Fruit fly (Drosophila melanogaster) whole organism, pupa: ENCODE data around the gene RpS4.

Experiments used
- CG12605 ChIP-seq: fragments of 200-800 bp; sonication (Bioruptor generic); IDR thresholded peaks from 2 replicates; pipeline ENCODE4 v1.3.6; 2022; ENCODE audit warnings: missing biosample characterization, missing genetic modification characterization
- CG13204 ChIP-seq: fragments of 200-800 bp; sonication (Bioruptor generic); optimal IDR thresholded peaks from 2 replicates; lab custom pipeline; 2018; ENCODE audit warnings: missing biosample characterization, mild to moderate bottlenecking, missing genetic modification characterization, moderate library complexity
- CG17806 ChIP-seq: fragments of 200-800 bp; sonication (Bioruptor generic); optimal IDR thresholded peaks from 2 replicates; lab custom pipeline; 2018; ENCODE audit warnings: missing biosample characterization, mild to moderate bottlenecking, missing genetic modification characterization, moderate library complexity
- CG8301 ChIP-seq: fragments of 200-800 bp; sonication (Bioruptor generic); optimal IDR thresholded peaks from 2 replicates; lab custom pipeline; 2018; ENCODE audit warnings: missing biosample characterization, mild to moderate bottlenecking, missing genetic modification characterization
- Ets98B ChIP-seq: fragments of 200-800 bp; sonication (Bioruptor generic); IDR thresholded peaks from 2 replicates; pipeline ENCODE4 v1.3.6; 2022; ENCODE audit warnings: missing biosample characterization, missing genetic modification characterization
- Pif1A ChIP-seq: fragments of 200-800 bp; sonication (Bioruptor generic); optimal IDR thresholded peaks from 3 replicates; lab custom pipeline; 2016; ENCODE audit warnings: missing biosample characterization, missing genetic modification characterization
- Snoo ChIP-seq: fragments of 200-800 bp; sonication (Bioruptor generic); optimal IDR thresholded peaks from 3 replicates; lab custom pipeline; 2017; ENCODE audit warnings: missing biosample characterization, mild to moderate bottlenecking, missing genetic modification characterization, inconsistent platforms
- rn ChIP-seq: fragments of 200-800 bp; sonication (Bioruptor generic); IDR thresholded peaks from 2 replicates; pipeline ENCODE4 v1.3.6; 2022; ENCODE audit warnings: missing biosample characterization, missing genetic modification characterization

dm6 chr3L:13065619-13066018 lies 24.1 kb downstream of the RpS4 start:
- TF ChIP-seq CG8301 (tag; lab: Kevin White, UChicago) (no peak), CG17806 (tag; lab: Kevin White, UChicago) (no peak), Ets98B (GFP tag; lab: Robert Waterston, UW) (no peak), CG13204 (GFP tag; lab: Kevin White, UChicago) (no peak), Pif1A (no peak), CG12605 (no peak), Snoo (tag; lab: Kevin White, UChicago) (no peak), rn (GFP tag; lab: Robert Waterston, UW) (no peak)
